Worm (Caenorhabditis elegans) whole organism, L1 larva: ENCODE measurements around the gene gst-42.

ENCODE experiments used
- C16A3.4 ChIP-seq: fragments of 150-350 bp; optimal IDR thresholded peaks from 2 replicates; lab custom pipeline; 2014; ENCODE audit warnings: missing biosample characterization, missing genetic modification characterization
- C34B4.2 ChIP-seq: sonication (generic microtip); optimal IDR thresholded peaks from 2 replicates; lab custom pipeline; 2017; ENCODE audit warnings: mild to moderate bottlenecking, missing genetic modification characterization, missing compliant biosample characterization
- aha-1 ChIP-seq: fragments of 150-350 bp; optimal IDR thresholded peaks from 2 replicates; lab custom pipeline; 2014; ENCODE audit warnings: missing biosample characterization, missing genetic modification characterization
- aly-2 ChIP-seq: fragments of 150-350 bp; optimal IDR thresholded peaks from 2 replicates; lab custom pipeline; 2014; ENCODE audit warnings: missing biosample characterization, missing genetic modification characterization
- blmp-1 ChIP-seq: fragments of 150-350 bp; optimal IDR thresholded peaks from 2 replicates; lab custom pipeline; 2014; ENCODE audit warnings: missing biosample characterization, missing genetic modification characterization
- ceh-82 ChIP-seq, 3 experiments: fragments of 150-350 bp in 1 of 3; sonication (generic microtip) in 2 of 3; optimal IDR thresholded peaks; 2 replicates each; lab custom pipeline; 2014 to 2017; ENCODE audit warnings: missing biosample characterization in 3 of 3, missing genetic modification characterization in 3 of 3
- ces-1 ChIP-seq: fragments of 150-350 bp; optimal IDR thresholded peaks from 2 replicates; lab custom pipeline; 2014; ENCODE audit warnings: missing biosample characterization, missing genetic modification reagents, missing genetic modification characterization
- dsc-1 ChIP-seq: sonication (generic microtip); optimal IDR thresholded peaks from 2 replicates; lab custom pipeline; 2016; ENCODE audit warnings: mild to moderate bottlenecking, missing genetic modification characterization, missing compliant biosample characterization
- efl-1 ChIP-seq, 4 experiments: fragments of 150-350 bp; optimal IDR thresholded peaks in 3 of 4; peaks in 1 of 4; 1 replicate in 1 of 4; 2 replicates in 3 of 4; lab custom pipeline; 2014; ENCODE audit warnings: missing biosample characterization in 2 of 4, missing genetic modification characterization in 2 of 4, missing genetic modification reagents in 2 of 4
- egl-13 ChIP-seq: sonication (generic microtip); optimal IDR thresholded peaks from 2 replicates; lab custom pipeline; 2016; ENCODE audit warnings: missing genotype, missing genetic modification reagents, missing genetic modification characterization, missing compliant biosample characterization
- elt-2 ChIP-seq: sonication (generic microtip); optimal IDR thresholded peaks from 2 replicates; lab custom pipeline; 2016; ENCODE audit warnings: missing genetic modification characterization, mild to moderate bottlenecking, inconsistent platforms, missing compliant biosample characterization, missing genetic modification reagents
- ets-5 ChIP-seq: fragments of 200-800 bp; sonication (Bioruptor generic); IDR thresholded peaks from 2 replicates; pipeline ENCODE4 v1.3.6; 2022; ENCODE audit warnings: missing genetic modification characterization, missing compliant biosample characterization
- fkh-4 ChIP-seq: sonication (generic microtip); optimal IDR thresholded peaks from 2 replicates; lab custom pipeline; 2016; ENCODE audit warnings: missing compliant biosample characterization, missing genetic modification characterization, borderline replicate concordance
- fkh-8 ChIP-seq: sonication (generic microtip); optimal IDR thresholded peaks from 2 replicates; lab custom pipeline; 2016; ENCODE audit warnings: mild to moderate bottlenecking, missing genetic modification characterization, missing compliant biosample characterization
- fos-1 ChIP-seq: fragments of 150-350 bp; optimal IDR thresholded peaks from 2 replicates; lab custom pipeline; 2014; ENCODE audit warnings: missing biosample characterization, missing genetic modification characterization
- grh-1 ChIP-seq: fragments of 200-800 bp; sonication (Bioruptor generic); IDR thresholded peaks from 2 replicates; pipeline ENCODE4 v1.3.6; 2022; ENCODE audit warnings: missing genetic modification reagents, missing genetic modification characterization, missing compliant biosample characterization
- hpl-2 ChIP-seq: fragments of 150-350 bp; optimal IDR thresholded peaks from 2 replicates; lab custom pipeline; 2014; ENCODE audit warnings: missing biosample characterization, missing genetic modification reagents, missing genetic modification characterization
- isw-1 ChIP-seq: fragments of 200-800 bp; sonication (Bioruptor generic); IDR thresholded peaks from 2 replicates; pipeline ENCODE4 v1.3.6; 2022; ENCODE audit warnings: missing genetic modification characterization, missing compliant biosample characterization
- jun-1 ChIP-seq: fragments of 150-350 bp; optimal IDR thresholded peaks from 2 replicates; lab custom pipeline; 2014; ENCODE audit warnings: missing biosample characterization, missing genetic modification reagents, missing genetic modification characterization
- lin-13 ChIP-seq: fragments of 150-350 bp; optimal IDR thresholded peaks from 2 replicates; lab custom pipeline; 2014; ENCODE audit warnings: missing biosample characterization, missing genetic modification reagents, missing genetic modification characterization
- lin-14 ChIP-seq: fragments of 200-800 bp; sonication (Bioruptor generic); optimal IDR thresholded peaks from 2 replicates; lab custom pipeline; 2018; ENCODE audit warnings: mild to moderate bottlenecking, missing genetic modification characterization, moderate library complexity, missing compliant biosample characterization
- lin-35 ChIP-seq, 2 experiments: fragments of 150-350 bp; optimal IDR thresholded peaks; 2 replicates each; lab custom pipeline; 2014; ENCODE audit warnings: missing biosample characterization in 2 of 2, missing genetic modification characterization in 2 of 2, missing genetic modification reagents in 2 of 2
- lin-39 ChIP-seq: fragments of 150-350 bp; optimal IDR thresholded peaks from 2 replicates; lab custom pipeline; 2014; ENCODE audit warnings: missing biosample characterization, missing genetic modification reagents, missing genetic modification characterization
- lsy-2 ChIP-seq, 2 experiments: fragments of 150-350 bp; optimal IDR thresholded peaks; 2 replicates each; lab custom pipeline; 2014; ENCODE audit warnings: missing biosample characterization in 2 of 2, missing genetic modification characterization in 2 of 2
- mdl-1 ChIP-seq, 2 experiments: fragments of 150-350 bp; optimal IDR thresholded peaks; 2 replicates each; lab custom pipeline; 2014 to 2017; ENCODE audit warnings: missing biosample characterization in 2 of 2, missing genetic modification characterization in 2 of 2, inconsistent platforms in 1 of 2
- mef-2 ChIP-seq: fragments of 150-350 bp; optimal IDR thresholded peaks from 2 replicates; lab custom pipeline; 2014; ENCODE audit warnings: missing biosample characterization, missing genetic modification characterization
- mep-1 ChIP-seq: fragments of 150-350 bp; optimal IDR thresholded peaks from 2 replicates; lab custom pipeline; 2014; ENCODE audit warnings: missing biosample characterization, missing genetic modification characterization
- nhr-12 ChIP-seq: sonication (generic microtip); optimal IDR thresholded peaks from 2 replicates; lab custom pipeline; 2017; ENCODE audit warnings: missing biosample characterization, missing genetic modification characterization
- nhr-20 ChIP-seq: sonication (generic microtip); optimal IDR thresholded peaks from 2 replicates; lab custom pipeline; 2016; ENCODE audit warnings: mild to moderate bottlenecking, missing genetic modification characterization, missing compliant biosample characterization
- nhr-47 ChIP-seq: sonication (generic microtip); optimal IDR thresholded peaks from 2 replicates; lab custom pipeline; 2016; ENCODE audit warnings: mild to moderate bottlenecking, missing genetic modification characterization, moderate library complexity, missing compliant biosample characterization
- nhr-77 ChIP-seq: fragments of 150-350 bp; optimal IDR thresholded peaks from 2 replicates; lab custom pipeline; 2014; ENCODE audit warnings: missing biosample characterization, missing genetic modification characterization
- nhr-84 ChIP-seq: sonication (generic microtip); optimal IDR thresholded peaks from 2 replicates; lab custom pipeline; 2017; ENCODE audit warnings: missing biosample characterization, missing genetic modification characterization
- pag-3 ChIP-seq: sonication (generic microtip); optimal IDR thresholded peaks from 2 replicates; lab custom pipeline; 2017; ENCODE audit warnings: missing genetic modification characterization, mild to moderate bottlenecking, missing compliant biosample characterization, antibody characterized with exemption, borderline replicate concordance; ENCODE audit not compliant: insufficient read depth
- pax-3 ChIP-seq: fragments of 200-800 bp; sonication (Bioruptor generic); optimal IDR thresholded peaks from 2 replicates; lab custom pipeline; 2018; ENCODE audit warnings: mild to moderate bottlenecking, missing genetic modification characterization, moderate library complexity, missing compliant biosample characterization
- pqm-1 ChIP-seq: sonication (generic microtip); optimal IDR thresholded peaks from 3 replicates; lab custom pipeline; 2017; ENCODE audit warnings: missing biosample characterization, missing genetic modification characterization
- rnt-1 ChIP-seq: sonication (generic microtip); optimal IDR thresholded peaks from 2 replicates; lab custom pipeline; 2016; ENCODE audit warnings: mild to moderate bottlenecking, missing genetic modification characterization, moderate library complexity, missing compliant biosample characterization
- skn-1 ChIP-seq: fragments of 150-350 bp; optimal IDR thresholded peaks from 2 replicates; lab custom pipeline; 2014; ENCODE audit warnings: missing biosample characterization, missing genetic modification characterization
- sox-4 ChIP-seq: sonication (generic microtip); optimal IDR thresholded peaks from 2 replicates; lab custom pipeline; 2016; ENCODE audit warnings: missing genetic modification characterization, missing compliant biosample characterization
- swsn-7 ChIP-seq: sonication (generic microtip); optimal IDR thresholded peaks from 2 replicates; lab custom pipeline; 2016; ENCODE audit warnings: missing genetic modification characterization, missing compliant biosample characterization
- unc-130 ChIP-seq: fragments of 150-350 bp; optimal IDR thresholded peaks from 2 replicates; lab custom pipeline; 2017; ENCODE audit warnings: missing biosample characterization, missing genetic modification characterization, inconsistent platforms
- unc-86 ChIP-seq: sonication (generic microtip); optimal IDR thresholded peaks from 2 replicates; lab custom pipeline; 2016; ENCODE audit warnings: missing genetic modification characterization, missing compliant biosample characterization
- unc-98 ChIP-seq: fragments of 200-800 bp; sonication (Bioruptor generic); IDR thresholded peaks from 2 replicates; pipeline ENCODE4 v1.3.6; 2022; ENCODE audit warnings: missing genetic modification characterization, missing compliant biosample characterization
- vab-15 ChIP-seq: sonication (generic microtip); optimal IDR thresholded peaks from 2 replicates; lab custom pipeline; 2017; ENCODE audit warnings: missing genotype, mild to moderate bottlenecking, missing genetic modification characterization, missing compliant biosample characterization
- xbp-1 ChIP-seq: sonication (generic microtip); optimal IDR thresholded peaks from 2 replicates; lab custom pipeline; 2016; ENCODE audit warnings: missing genetic modification characterization, missing compliant biosample characterization
- zip-4 ChIP-seq: fragments of 200-800 bp; sonication (Bioruptor generic); optimal IDR thresholded peaks from 2 replicates; lab custom pipeline; 2018; ENCODE audit warnings: mild to moderate bottlenecking, missing genetic modification characterization, moderate library complexity, missing compliant biosample characterization
- ztf-4 ChIP-seq: fragments of 150-350 bp; optimal IDR thresholded peaks from 2 replicates; lab custom pipeline; 2014; ENCODE audit warnings: missing biosample characterization, missing genetic modification characterization

The gst-42 gene

DNA sequence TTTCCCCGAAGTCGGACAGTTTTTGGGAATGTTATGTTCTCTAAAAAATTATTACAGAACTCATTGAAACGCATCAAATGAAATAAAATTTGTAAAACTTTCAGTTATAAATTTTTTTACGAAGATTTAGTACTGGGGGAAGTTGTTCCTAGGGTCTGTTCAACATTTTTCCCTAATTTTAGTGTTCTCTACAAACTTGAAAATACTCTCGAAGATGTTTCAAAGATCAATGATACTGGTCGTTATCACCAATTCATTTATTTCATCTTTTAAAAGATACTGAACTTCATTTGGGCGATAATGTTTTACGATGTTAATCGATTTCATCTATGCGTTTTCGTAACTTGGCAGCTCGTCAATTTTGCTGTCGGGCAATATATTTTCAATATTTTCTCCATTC, 25.5 kb downstream of the gst-42 start, which contains the start of gene C44C10.3:
C44C10.3 (plus strand) TSS at position 301 of the 400 bp plus-strand sequence.
- no peak for TF ChIP-seq swsn-7
- no peak for TF ChIP-seq jun-1 (tag; lab: Kevin White, UChicago)
- TF ChIP-seq ces-1 (GFP tag; lab: Kevin White, UChicago) = no peak
- TF ChIP-seq mep-1 = no peak
- no peak for TF ChIP-seq hpl-2
- no peak for TF ChIP-seq pqm-1
- no peak for TF ChIP-seq ets-5
- no peak for TF ChIP-seq fos-1 (tag; lab: Kevin White, UChicago)
- TF ChIP-seq fkh-8 (tag; lab: Kevin White, UChicago) = no peak
- no peak for TF ChIP-seq mef-2
- no peak for TF ChIP-seq elt-2 (tag; lab: Kevin White, UChicago)
- no peak for TF ChIP-seq sox-4
- TF ChIP-seq aly-2 (tag; lab: Kevin White, UChicago) = no peak

DNA sequence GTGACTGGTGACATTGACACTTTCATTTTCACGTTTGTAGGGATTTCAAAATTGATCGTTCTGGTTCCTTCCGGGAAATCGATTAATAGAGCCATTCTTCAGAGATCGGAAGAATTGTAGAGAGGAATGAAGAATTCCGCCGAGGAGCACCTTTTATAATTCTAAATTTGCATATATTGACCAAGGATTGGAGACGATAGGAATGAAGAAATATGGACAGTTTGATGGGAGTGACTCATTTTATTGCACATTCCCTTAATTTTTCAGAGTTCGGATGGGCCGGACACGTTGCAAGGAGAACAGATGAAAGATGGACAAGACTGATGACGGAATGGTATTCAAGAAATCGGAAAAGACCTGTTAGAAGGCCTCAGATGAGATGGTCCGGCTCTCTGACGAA, 27.5 kb downstream of the gst-42 start, which contains the start of gene C44C10.15:
C44C10.15 (minus strand) TSS at position 101 of the 400 bp plus-strand sequence.
- TF ChIP-seq lsy-2 (tag; optimal IDR thresholded peaks at IDR 0.05; lab: Kevin White, UChicago) (no peak), lin-39 (tag; lab: Kevin White, UChicago) (no peak), fos-1 (tag; lab: Kevin White, UChicago) (no peak), unc-98 (no peak), elt-2 (tag; lab: Kevin White, UChicago) (no peak)

DNA sequence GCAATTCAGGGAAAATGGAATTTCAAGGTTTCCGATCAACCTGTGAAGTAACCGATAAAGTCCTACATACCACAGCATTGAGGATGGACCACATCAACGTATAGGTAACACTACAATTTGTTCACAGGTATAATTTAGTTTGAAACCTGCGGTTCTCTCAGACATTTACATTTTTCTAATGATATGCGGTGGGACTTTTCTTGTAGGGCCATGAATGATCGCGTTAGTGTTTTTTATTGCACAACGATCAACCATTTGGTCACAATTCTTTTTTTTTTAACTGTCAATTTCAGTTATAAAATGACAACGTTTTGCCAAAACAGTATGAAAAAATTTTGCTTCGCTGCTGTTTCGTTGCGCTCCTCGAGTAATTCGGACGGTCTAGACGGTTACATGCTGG, 31.0 kb downstream of the gst-42 start, which contains the start of gene C44C10.12:
C44C10.12 (plus strand) TSS at position 301 of the 400 bp plus-strand sequence.
- TF ChIP-seq C34B4.2 (tag; lab: Kevin White, UChicago) (no peak), isw-1 (GFP tag; lab: Robert Waterston, UW) (no peak), lin-13 (GFP tag; lab: Kevin White, UChicago) (no peak), vab-15 (tag; lab: Kevin White, UChicago) (no peak), ceh-82 (tag; optimal IDR thresholded peaks at IDR 0.05; lab: Kevin White, UChicago) (no peak), ztf-4 (tag; lab: Kevin White, UChicago) (no peak), rnt-1 (no peak), nhr-77 (tag; lab: Kevin White, UChicago) (no peak), grh-1 (no peak), pag-3 (tag; lab: Kevin White, UChicago) (no peak), zip-4 (no peak), hpl-2 (no peak), nhr-84 (tag; lab: Kevin White, UChicago) (no peak), dsc-1 (no peak), sox-4 (no peak), unc-86 (tag; lab: Kevin White, UChicago) (no peak), mef-2 (no peak), aly-2 (tag; lab: Kevin White, UChicago) (no peak), nhr-12 (no peak), aha-1 (no peak)

DNA sequence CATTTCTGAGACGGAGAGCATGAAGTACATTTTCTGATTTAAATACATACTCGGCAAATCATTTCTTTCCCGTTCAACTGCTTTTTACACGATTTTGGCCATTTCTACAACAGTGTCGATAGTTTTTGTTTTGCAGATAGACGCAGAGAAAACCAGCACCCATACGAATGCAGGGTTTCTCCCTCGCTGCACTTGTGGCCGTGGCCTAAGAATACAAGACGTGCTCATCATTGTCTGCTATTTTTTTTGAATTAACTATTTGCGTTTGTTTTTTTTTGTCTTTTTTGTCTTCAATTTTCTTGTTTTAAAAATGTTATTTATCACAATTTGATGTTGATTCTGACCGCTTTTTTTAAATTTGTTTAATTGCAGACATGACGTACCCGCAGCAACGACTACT, 34.6 kb downstream of the gst-42 start, which contains the start of gene smcl-1:
smcl-1 (plus strand) TSS at position 373 of the 400 bp plus-strand sequence.
- peak in 1 of 2 experiments; percentile 28 for TF ChIP-seq efl-1 (optimal IDR thresholded peaks at IDR 0.05; lab: Kevin White, UChicago)
- TF ChIP-seq efl-1 (GFP tag; optimal IDR thresholded peaks at IDR 0.05 in 1 of 2; lab: Kevin White, UChicago) = peak in 1 of 2 experiments; percentile 26
- TF ChIP-seq xbp-1 (tag; lab: Kevin White, UChicago) = peak; percentile 24
- no peak for TF ChIP-seq unc-98
- no peak for TF ChIP-seq egl-13 (tag; lab: Kevin White, UChicago)
- TF ChIP-seq C16A3.4 (tag; lab: Kevin White, UChicago) = peak; percentile 10
- peak; percentile 14 for TF ChIP-seq fkh-4 (tag; lab: Kevin White, UChicago)
- peak; percentile 30 for TF ChIP-seq swsn-7
- TF ChIP-seq hpl-2 = no peak
- peak; percentile 79 for TF ChIP-seq rnt-1
- TF ChIP-seq aly-2 (tag; lab: Kevin White, UChicago) = no peak
- peak; percentile 85 for TF ChIP-seq lin-14 (GFP tag; lab: Kevin White, UChicago)
- TF ChIP-seq lin-35 (GFP tag; optimal IDR thresholded peaks at IDR 0.05; lab: Kevin White, UChicago) = peak in 1 of 2 experiments; percentile 10
- peak; percentile 45 for TF ChIP-seq nhr-20 (tag; lab: Kevin White, UChicago)
- peak; percentile 23 for TF ChIP-seq unc-130 (tag; lab: Kevin White, UChicago)
- peak; percentile 8 for TF ChIP-seq mep-1
- TF ChIP-seq nhr-47 (tag; lab: Kevin White, UChicago) = no peak
- TF ChIP-seq blmp-1 (tag; lab: Kevin White, UChicago) = peak; percentile 55
- no peak for TF ChIP-seq pqm-1
- TF ChIP-seq isw-1 (GFP tag; lab: Robert Waterston, UW) = no peak
- TF ChIP-seq unc-86 (tag; lab: Kevin White, UChicago) = no peak
- peak in 1 of 2 experiments; percentile 28 for TF ChIP-seq mdl-1 (tag; optimal IDR thresholded peaks at IDR 0.05; lab: Kevin White, UChicago)
- no peak for TF ChIP-seq nhr-77 (tag; lab: Kevin White, UChicago)
- TF ChIP-seq skn-1 (tag; lab: Kevin White, UChicago) = peak; percentile 66
- no peak for TF ChIP-seq pax-3
- TF ChIP-seq pag-3 (tag; lab: Kevin White, UChicago) = no peak
